Fruit fly (Drosophila melanogaster): Measurements from ENCODE around the gene Sec61gamma.

The Sec61gamma gene

dm6 chrX:19637002-19637420, 6.1 kb upstream of the Sec61gamma start:
- TF ChIP-seq lz (GFP tag; optimal IDR thresholded peaks at IDR 0.05) (peak; percentile 16), CG6792 (GFP tag; optimal IDR thresholded peaks at IDR 0.05) (no peak), CG11294 (GFP tag; IDR thresholded peaks at IDR 0.05) (no peak), achi (GFP tag; optimal IDR thresholded peaks at IDR 0.05) (no peak), CG16779 (tag; optimal IDR thresholded peaks at IDR 0.05) (no peak), esn (GFP tag; optimal IDR thresholded peaks at IDR 0.05) (peak; percentile 31), Eip93F (GFP tag; optimal IDR thresholded peaks at IDR 0.05) (no peak), Gug (GFP tag; IDR thresholded peaks at IDR 0.05) (no peak), cyc (GFP tag; optimal IDR thresholded peaks at IDR 0.05) (peak; percentile 8), CG7368 (GFP tag; optimal IDR thresholded peaks at IDR 0.05) (no peak), CG32006 (GFP tag; optimal IDR thresholded peaks at IDR 0.05) (no peak), eg (GFP tag; IDR thresholded peaks at IDR 0.05) (peak; percentile 45; the same call in 1 of the 3 replicates), Sox15 (GFP tag; optimal IDR thresholded peaks at IDR 0.05) (no peak), CG10631 (GFP tag; optimal IDR thresholded peaks at IDR 0.05) (no peak), Blimp-1 (GFP tag; optimal IDR thresholded peaks at IDR 0.05) (no peak), Lpt (GFP tag; optimal IDR thresholded peaks at IDR 0.05) (no peak), CG6163 (GFP tag; IDR thresholded peaks at IDR 0.05) (peak; percentile 48; the same call in 2 of the 3 replicates), CG6808 (GFP tag; optimal IDR thresholded peaks at IDR 0.05) (no peak), Ets21C (GFP tag; optimal IDR thresholded peaks at IDR 0.05) (no peak), Sox102F (GFP tag; optimal IDR thresholded peaks at IDR 0.05) (no peak), fkh (GFP tag; optimal IDR thresholded peaks at IDR 0.05) (peak; percentile 30), fd85E (GFP tag; optimal IDR thresholded peaks at IDR 0.05) (no peak), Hr4 (GFP tag; optimal IDR thresholded peaks at IDR 0.05) (no peak), dsx (GFP tag; optimal IDR thresholded peaks at IDR 0.05; ENCODE audit: poor library complexity, severe bottlenecking) (no peak), spab (GFP tag; optimal IDR thresholded peaks at IDR 0.05) (no peak), CG4318 (GFP tag; optimal IDR thresholded peaks at IDR 0.05) (no peak), CG1621 (tag; optimal IDR thresholded peaks at IDR 0.05) (peak; percentile 30), Ets96B (tag; optimal IDR thresholded peaks at IDR 0.05) (no peak), CG8119 (GFP tag; IDR thresholded peaks at IDR 0.05) (no peak), svp (GFP tag) (no peak), CG11762 (GFP tag; optimal IDR thresholded peaks at IDR 0.05; ENCODE audit: insufficient read depth) (no peak), CG9139 (GFP tag; optimal IDR thresholded peaks at IDR 0.05) (no peak), Eip75B (GFP tag; optimal IDR thresholded peaks at IDR 0.05) (no peak), Hr39 (GFP tag; optimal IDR thresholded peaks at IDR 0.05) (no peak), vri (GFP tag; optimal IDR thresholded peaks at IDR 0.05) (peak; percentile 35), CG3032 (tag; optimal IDR thresholded peaks at IDR 0.05) (peak; percentile 6), Eip78C (GFP tag) (peak; percentile 57), CG31627 (GFP tag; optimal IDR thresholded peaks at IDR 0.05) (no peak), pdm3 (GFP tag; optimal IDR thresholded peaks at IDR 0.05) (no peak), Sox14 (GFP tag; optimal IDR thresholded peaks at IDR 0.05) (peak; percentile 12), CG3919 (GFP tag; optimal IDR thresholded peaks at IDR 0.05) (peak; percentile 13), acj6 (GFP tag; optimal IDR thresholded peaks at IDR 0.05) (no peak), Met (GFP tag; optimal IDR thresholded peaks at IDR 0.05) (no peak), Hr38 (GFP tag; optimal IDR thresholded peaks at IDR 0.05) (no peak), dac (GFP tag; optimal IDR thresholded peaks at IDR 0.05) (no peak), topi (GFP tag; optimal IDR thresholded peaks at IDR 0.05) (peak; percentile 3), CG6854 (GFP tag; optimal IDR thresholded peaks at IDR 0.05) (peak; percentile 22), CG8632 (GFP tag; optimal IDR thresholded peaks at IDR 0.05) (no peak), CG11902 (GFP tag; optimal IDR thresholded peaks at IDR 0.05) (no peak), ss (GFP tag; optimal IDR thresholded peaks at IDR 0.05) (peak; percentile 16 to 58), CG6276 (GFP tag; optimal IDR thresholded peaks at IDR 0.05) (no peak), CG15336 (GFP tag; IDR thresholded peaks at IDR 0.05) (0 out of 2 replicates have a peak, but pooled peaks have one; percentile 12), net (GFP tag; optimal IDR thresholded peaks at IDR 0.05) (peak; percentile 43)
